Worm (Caenorhabditis elegans): Measurements from ENCODE around the gene ndab-2.

Gene ndab-2

DNA sequence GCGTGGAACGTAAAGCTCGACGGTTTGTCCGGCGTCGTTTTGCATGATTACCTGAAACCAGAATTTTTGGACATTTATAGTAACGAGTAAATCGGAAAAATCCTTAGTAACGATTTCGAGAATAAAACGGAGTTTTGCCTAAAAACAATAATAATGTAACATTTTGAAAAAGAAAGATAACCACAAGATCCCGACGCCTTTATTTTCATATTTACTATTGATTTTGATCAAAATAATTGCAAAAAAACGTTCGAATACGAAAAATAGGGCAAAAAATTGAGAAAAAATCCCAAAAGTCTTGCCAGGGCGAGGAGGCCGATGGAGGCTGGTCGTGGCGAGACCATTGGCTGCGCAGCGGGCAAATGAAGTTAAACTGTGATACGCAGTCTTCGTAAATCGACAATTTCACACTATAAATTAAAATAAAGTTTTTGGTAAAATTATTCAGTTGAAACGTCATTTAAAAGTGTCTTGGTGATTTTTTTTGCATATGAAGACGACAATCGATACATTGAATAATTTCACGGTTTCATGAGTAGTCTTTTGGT is 9.1 kb downstream of the ndab-2 start, which contains the start of gene rps-21:
rps-21 (minus strand) TSS at position 51 of the 548 bp plus-strand sequence.
- peak; percentile 55; the same call in 1 of the 2 replicates for TF ChIP-seq ztf-23 (GFP tag; IDR thresholded peaks at IDR 0.05)
- peak; percentile 34 for TF ChIP-seq cog-1 (tag; optimal IDR thresholded peaks at IDR 0.05)
- no peak for TF ChIP-seq tab-1 (GFP tag; IDR thresholded peaks at IDR 0.05)
- TF ChIP-seq ref-1 (GFP tag; conservative IDR thresholded peaks at IDR 0.05): no peak
- 0 out of 2 replicates have a peak, but pooled peaks have one; percentile 4 for TF ChIP-seq flt-1 (GFP tag; IDR thresholded peaks at IDR 0.05)
- no peak for TF ChIP-seq klf-2 (GFP tag; conservative IDR thresholded peaks at IDR 0.05)
- no peak for TF ChIP-seq T22C8.4 (GFP tag; IDR thresholded peaks at IDR 0.05)
- TF ChIP-seq med-1 (GFP tag; optimal IDR thresholded peaks at IDR 0.05; ENCODE audit: insufficient read depth): no peak
- TF ChIP-seq ztf-29 (GFP tag; IDR thresholded peaks at IDR 0.05): no peak

- TF ChIP-seq cog-1 (tag; optimal IDR thresholded peaks at IDR 0.05) (no peak), med-1 (GFP tag; optimal IDR thresholded peaks at IDR 0.05; ENCODE audit: insufficient read depth) (no peak), tab-1 (GFP tag; IDR thresholded peaks at IDR 0.05) (no peak), ztf-29 (GFP tag; IDR thresholded peaks at IDR 0.05) (no peak), klf-2 (GFP tag; conservative IDR thresholded peaks at IDR 0.05) (no peak), T22C8.4 (GFP tag; IDR thresholded peaks at IDR 0.05) (no peak), ztf-23 (GFP tag; IDR thresholded peaks at IDR 0.05) (no peak), flt-1 (GFP tag; IDR thresholded peaks at IDR 0.05) (no peak), ref-1 (GFP tag; conservative IDR thresholded peaks at IDR 0.05) (no peak)
Observed at ce11 chrIII:7192942-7193665, 12.6 kb downstream of the ndab-2 start, which contains the start of gene mec-14. Gene mec-14, minus strand, starts transcription at chrIII:7192992.

DNA sequence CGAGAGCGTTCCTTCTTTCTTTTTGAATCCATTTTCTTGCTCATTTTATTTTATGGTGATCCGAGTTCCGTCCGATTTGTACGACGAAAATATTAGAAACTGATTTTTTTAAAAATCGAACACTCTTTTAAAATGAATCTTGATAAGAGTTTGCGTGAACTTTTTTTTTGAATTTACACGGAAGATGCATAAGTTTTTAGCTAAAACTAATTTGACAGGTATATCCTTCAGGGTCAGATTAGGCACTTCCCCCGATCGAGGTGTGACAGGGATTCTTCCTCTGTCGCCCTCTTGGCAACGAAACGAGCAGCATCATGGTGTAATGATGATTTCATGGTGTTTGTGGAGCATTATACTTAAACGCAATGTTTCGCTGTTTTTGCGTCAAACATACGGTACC is 14.8 kb downstream of the ndab-2 start, which contains the start of gene F37C12.18:
F37C12.18 (minus strand) TSS at position 101 of the 400 bp plus-strand sequence.
- TF ChIP-seq ztf-29 (GFP tag; IDR thresholded peaks at IDR 0.05) (no peak), med-1 (GFP tag; optimal IDR thresholded peaks at IDR 0.05; ENCODE audit: insufficient read depth) (no peak), ref-1 (GFP tag; conservative IDR thresholded peaks at IDR 0.05) (no peak), tab-1 (GFP tag; IDR thresholded peaks at IDR 0.05) (no peak), T22C8.4 (GFP tag; IDR thresholded peaks at IDR 0.05) (no peak), cog-1 (tag; optimal IDR thresholded peaks at IDR 0.05) (no peak), klf-2 (GFP tag; conservative IDR thresholded peaks at IDR 0.05) (no peak), flt-1 (GFP tag; IDR thresholded peaks at IDR 0.05) (no peak), ztf-23 (GFP tag; IDR thresholded peaks at IDR 0.05) (no peak)

ce11 chrIII:7197973-7198372 is 17.4 kb downstream of the ndab-2 start, which contains the start of gene exos-9:
Gene exos-9, minus strand, starts transcription at chrIII:7198073.
- no peak for TF ChIP-seq ztf-29 (GFP tag; IDR thresholded peaks at IDR 0.05)
- TF ChIP-seq T22C8.4 (GFP tag; IDR thresholded peaks at IDR 0.05): no peak
- TF ChIP-seq cog-1 (tag; optimal IDR thresholded peaks at IDR 0.05): no peak
- no peak for TF ChIP-seq ref-1 (GFP tag; conservative IDR thresholded peaks at IDR 0.05)
- no peak for TF ChIP-seq tab-1 (GFP tag; IDR thresholded peaks at IDR 0.05)
- TF ChIP-seq ztf-23 (GFP tag; IDR thresholded peaks at IDR 0.05): no peak

ce11 chrIII:7198838-7199237 is 18.3 kb downstream of the ndab-2 start, which contains the start of gene pfd-5:
Gene pfd-5, minus strand, starts transcription at chrIII:7198884.
- TF ChIP-seq ztf-23 (GFP tag; IDR thresholded peaks at IDR 0.05) (peak; percentile 74), ref-1 (GFP tag; conservative IDR thresholded peaks at IDR 0.05) (no peak), tab-1 (GFP tag; IDR thresholded peaks at IDR 0.05) (no peak), flt-1 (GFP tag; IDR thresholded peaks at IDR 0.05) (peak; percentile 84), klf-2 (GFP tag; conservative IDR thresholded peaks at IDR 0.05) (peak; percentile 71; the same call in 1 of the 2 replicates), cog-1 (tag; optimal IDR thresholded peaks at IDR 0.05) (peak; percentile 52), ztf-29 (GFP tag; IDR thresholded peaks at IDR 0.05) (no peak)

DNA sequence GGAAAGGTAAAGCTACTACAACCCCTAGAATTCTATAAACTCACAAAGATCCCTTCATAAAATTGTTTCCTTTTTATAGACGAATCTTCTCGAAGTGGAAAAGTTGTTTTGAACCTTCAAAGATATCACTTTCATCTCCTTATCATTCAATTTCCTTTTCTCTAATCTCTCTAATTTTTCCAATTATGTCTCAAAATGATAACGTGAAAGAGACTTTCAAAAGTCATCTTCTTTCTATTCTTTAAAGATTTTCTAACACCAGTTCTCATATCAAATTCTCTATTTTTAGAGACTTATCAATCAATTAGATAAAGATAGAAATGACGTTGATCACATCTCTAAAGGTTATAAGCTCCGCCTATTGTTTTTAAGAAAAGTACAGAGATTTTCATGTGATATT is 18.9 kb downstream of the ndab-2 start:
- TF ChIP-seq klf-2 (GFP tag; conservative IDR thresholded peaks at IDR 0.05) (no peak), T22C8.4 (GFP tag; IDR thresholded peaks at IDR 0.05) (no peak), med-1 (GFP tag; optimal IDR thresholded peaks at IDR 0.05; ENCODE audit: insufficient read depth) (no peak), tab-1 (GFP tag; IDR thresholded peaks at IDR 0.05) (no peak), flt-1 (GFP tag; IDR thresholded peaks at IDR 0.05) (no peak)

ce11 chrIII:7201378-7202256 is 21.1 kb downstream of the ndab-2 start, which contains the start of gene dpy-31:
Gene dpy-31, plus strand, starts transcription at chrIII:7202206.
- TF ChIP-seq tab-1 (GFP tag; IDR thresholded peaks at IDR 0.05): no peak
- TF ChIP-seq cog-1 (tag; optimal IDR thresholded peaks at IDR 0.05): no peak
- peak; percentile 31; the same call in 1 of the 2 replicates for TF ChIP-seq ztf-29 (GFP tag; IDR thresholded peaks at IDR 0.05)
- no peak for TF ChIP-seq flt-1 (GFP tag; IDR thresholded peaks at IDR 0.05)

ce11 chrIII:7203130-7203775 is 22.7 kb downstream of the ndab-2 start:
- TF ChIP-seq ztf-23 (GFP tag; IDR thresholded peaks at IDR 0.05): no peak

- TF ChIP-seq T22C8.4 (GFP tag; IDR thresholded peaks at IDR 0.05) (no peak), cog-1 (tag; optimal IDR thresholded peaks at IDR 0.05) (peak; percentile 66), ztf-23 (GFP tag; IDR thresholded peaks at IDR 0.05) (0 out of 2 replicates have a peak, but pooled peaks have one; percentile 28), med-1 (GFP tag; optimal IDR thresholded peaks at IDR 0.05; ENCODE audit: insufficient read depth) (no peak), ref-1 (GFP tag; conservative IDR thresholded peaks at IDR 0.05) (no peak), flt-1 (GFP tag; IDR thresholded peaks at IDR 0.05) (0 out of 2 replicates have a peak, but pooled peaks have one; percentile 13), ztf-29 (GFP tag; IDR thresholded peaks at IDR 0.05) (peak; percentile 61; the same call in 1 of the 2 replicates)
Observed at ce11 chrIII:7207903-7208497, 27.4 kb downstream of the ndab-2 start, which contains the start of gene rpl-6. Gene rpl-6, plus strand, starts transcription at chrIII:7208447.
